Fruit fly (Drosophila melanogaster): ENCODE results near the gene CG1695.

CG1695 gene

dm6 chrX:20488701-20489122 is 55.0 kb downstream of the CG1695 start (continued):
- TF ChIP-seq HmgD (GFP tag; optimal IDR thresholded peaks at IDR 0.05) = no peak
- no peak for TF ChIP-seq CG3163 (GFP tag; optimal IDR thresholded peaks at IDR 0.05)
- TF ChIP-seq CG10543 (GFP tag; optimal IDR thresholded peaks at IDR 0.05) = peak; percentile 21
- TF ChIP-seq CG1024 (GFP tag; IDR thresholded peaks at IDR 0.05) = no peak
- TF ChIP-seq so (GFP tag; IDR thresholded peaks at IDR 0.05) = peak; percentile 54; the same call in 1 of the 3 replicates
- TF ChIP-seq CG8478 (optimal IDR thresholded peaks at IDR 0.05) = no peak
- TF ChIP-seq CG10431 (GFP tag; optimal IDR thresholded peaks at IDR 0.05) = no peak
- no peak for TF ChIP-seq Nf-YA (GFP tag; IDR thresholded peaks at IDR 0.05)
- peak; percentile 40 for TF ChIP-seq ems (GFP tag; optimal IDR thresholded peaks at IDR 0.05)
- TF ChIP-seq Chrac-16 (GFP tag; optimal IDR thresholded peaks at IDR 0.05) = peak; percentile 26
- no peak for TF ChIP-seq CG7271 (tag; optimal IDR thresholded peaks at IDR 0.05)
- 0 out of 2 replicates have a peak, but pooled peaks have one; percentile 6 for TF ChIP-seq esg (GFP tag; conservative IDR thresholded peaks at IDR 0.05)
- TF ChIP-seq fd102C (GFP tag; optimal IDR thresholded peaks at IDR 0.05) = no peak
- TF ChIP-seq Blimp-1 (GFP tag; optimal IDR thresholded peaks at IDR 0.05) = peak; percentile 54
- TF ChIP-seq CG12769 (tag; optimal IDR thresholded peaks at IDR 0.05) = no peak
- TF ChIP-seq ash1 (GFP tag; optimal IDR thresholded peaks at IDR 0.05) = no peak
- TF ChIP-seq CG10979 (tag; optimal IDR thresholded peaks at IDR 0.05) = peak; percentile 78
- peak; percentile 47 for TF ChIP-seq CG16863 (GFP tag; optimal IDR thresholded peaks at IDR 0.05)
- TF ChIP-seq Dad (GFP tag; optimal IDR thresholded peaks at IDR 0.05) = no peak
- TF ChIP-seq hkb (optimal IDR thresholded peaks at IDR 0.05) = no peak
- no peak for TF ChIP-seq hkb (GFP tag; IDR thresholded peaks at IDR 0.05)
- no peak for TF ChIP-seq Ets97D (GFP tag; optimal IDR thresholded peaks at IDR 0.05)
- no peak for TF ChIP-seq ttk (GFP tag; IDR thresholded peaks at IDR 0.05)
- TF ChIP-seq CG4707 (GFP tag; optimal IDR thresholded peaks at IDR 0.05) = no peak
- TF ChIP-seq CG7928 (GFP tag; optimal IDR thresholded peaks at IDR 0.05) = no peak
- TF ChIP-seq gro (GFP tag; optimal IDR thresholded peaks at IDR 0.05) = peak; percentile 21
- TF ChIP-seq zfh2 (GFP tag; optimal IDR thresholded peaks at IDR 0.05) = peak; percentile 12
- peak; percentile 57 for TF ChIP-seq PHDP (tag; optimal IDR thresholded peaks at IDR 0.05)
- no peak for TF ChIP-seq vfl (GFP tag; optimal IDR thresholded peaks at IDR 0.05)
- peak; percentile 14 for TF ChIP-seq CG8281 (tag; optimal IDR thresholded peaks at IDR 0.05)
- peak; percentile 15 for TF ChIP-seq NfI (GFP tag; optimal IDR thresholded peaks at IDR 0.05)
- peak; percentile 53 for TF ChIP-seq CG17359 (tag; optimal IDR thresholded peaks at IDR 0.05)
- TF ChIP-seq hb (GFP tag; IDR thresholded peaks at IDR 0.05; ENCODE audit: partially characterized antibody) = no peak
- TF ChIP-seq zfh1 (GFP tag; IDR thresholded peaks at IDR 0.05) = no peak
- peak; percentile 46 for TF ChIP-seq run (tag; optimal IDR thresholded peaks at IDR 0.05)
- peak; percentile 36 for TF ChIP-seq CG4820 (GFP tag; optimal IDR thresholded peaks at IDR 0.05)
- TF ChIP-seq jumu (GFP tag; optimal IDR thresholded peaks at IDR 0.05) = peak; percentile 12
- no peak for TF ChIP-seq sr (GFP tag; IDR thresholded peaks at IDR 0.05)
- TF ChIP-seq CG32532 (GFP tag; IDR thresholded peaks at IDR 0.05) = peak; percentile 23; the same call in 1 of the 2 replicates
- no peak for TF ChIP-seq HLH4C (GFP tag; IDR thresholded peaks at IDR 0.05; ENCODE audit: partially characterized antibody)
- no peak for TF ChIP-seq fd3F (GFP tag; optimal IDR thresholded peaks at IDR 0.05)
- TF ChIP-seq luna (GFP tag; optimal IDR thresholded peaks at IDR 0.05) = no peak

DNA sequence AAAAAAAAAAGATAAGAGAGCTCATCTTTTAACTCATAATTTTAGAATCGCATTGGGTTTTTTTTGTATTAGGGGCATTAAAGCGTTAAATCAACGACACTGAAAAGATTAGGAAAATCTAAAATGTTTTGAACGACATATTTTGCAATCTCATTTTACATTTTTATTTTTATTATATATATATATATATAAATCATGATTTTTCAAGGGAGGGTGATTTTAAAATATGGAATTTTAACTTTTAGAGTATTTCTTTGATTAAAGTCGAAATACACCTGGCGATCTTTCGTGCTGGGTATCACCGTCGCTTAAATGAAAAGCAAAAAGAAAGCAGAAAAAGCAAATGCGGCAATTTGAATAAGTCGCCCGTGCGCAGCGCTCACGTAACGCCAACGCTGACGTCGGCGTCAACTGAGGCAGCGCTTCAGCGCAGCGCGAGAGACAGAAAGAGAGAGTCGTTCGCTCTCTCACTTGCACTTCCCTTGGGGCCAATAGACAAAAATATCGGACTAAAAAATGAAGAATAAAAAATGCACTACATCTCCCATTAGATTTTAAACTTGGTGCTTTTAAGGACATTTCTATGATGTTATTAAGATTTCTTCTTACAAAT is 55.7 kb downstream of the CG1695 start:
- TF ChIP-seq Bdp1 (GFP tag; optimal IDR thresholded peaks at IDR 0.05) (no peak), CG12391 (tag; optimal IDR thresholded peaks at IDR 0.05) (no peak), Sox102F (GFP tag; optimal IDR thresholded peaks at IDR 0.05) (peak; percentile 68), CG2875 (GFP tag; optimal IDR thresholded peaks at IDR 0.05) (no peak), D (optimal IDR thresholded peaks at IDR 0.05) (no peak), D (GFP tag; optimal IDR thresholded peaks at IDR 0.05) (no peak), gsb-n (tag; optimal IDR thresholded peaks at IDR 0.05) (no peak), E2f2 (GFP tag; IDR thresholded peaks at IDR 0.05) (no peak), Trl (optimal IDR thresholded peaks at IDR 0.05) (peak; percentile 2 to 15), Trl (GFP tag; optimal IDR thresholded peaks at IDR 0.05) (no peak), CG13123 (GFP tag; optimal IDR thresholded peaks at IDR 0.05) (no peak), CG4404 (GFP tag; IDR thresholded peaks at IDR 0.05) (no peak), zf30C (GFP tag; optimal IDR thresholded peaks at IDR 0.05) (no peak)

Measured in whole organism, embryonic.